Fruit fly (Drosophila melanogaster) whole organism, embryonic: ENCODE measurements around the gene CG15534.
A peak's percentile ranks its signal among the peaks of the same experiment; 100 is the strongest.

ENCODE experiments used
- B-H1 ChIP-seq: fragments of 200-800 bp; sonication (Bioruptor generic); IDR thresholded peaks from 3 replicates; pipeline ENCODE4 v1.3.6; 2022; ENCODE audit warnings: missing biosample characterization, missing genetic modification characterization
- Bgb ChIP-seq: fragments of 200-800 bp; sonication (Bioruptor generic); IDR thresholded peaks from 2 replicates; pipeline ENCODE4 v1.3.6; 2022; ENCODE audit warnings: missing biosample characterization, missing genetic modification characterization; ENCODE audit not compliant: partially characterized antibody
- Blimp-1 ChIP-seq: fragments of 200-800 bp; sonication (Bioruptor generic); optimal IDR thresholded peaks from 3 replicates; lab custom pipeline; 2018; ENCODE audit warnings: missing biosample characterization, missing genetic modification characterization, mild to moderate bottlenecking, moderate library complexity, missing genetic modification reagents
- CG10267 ChIP-seq: fragments of 200-800 bp; sonication (Bioruptor generic); optimal IDR thresholded peaks from 2 replicates; lab custom pipeline; 2018; ENCODE audit warnings: missing biosample characterization, mild to moderate bottlenecking, missing genetic modification characterization, moderate library complexity
- CG10321 ChIP-seq: fragments of 200-800 bp; sonication (Bioruptor generic); IDR thresholded peaks from 2 replicates; pipeline ENCODE4 v1.3.6; 2022; ENCODE audit warnings: missing biosample characterization, missing genetic modification characterization
- CG11085 ChIP-seq: fragments of 200-800 bp; sonication (Bioruptor generic); IDR thresholded peaks from 2 replicates; pipeline ENCODE4 v1.3.6; 2022; ENCODE audit warnings: missing biosample characterization, missing genetic modification characterization
- CG11504 ChIP-seq: fragments of 200-800 bp; sonication (Bioruptor generic); optimal IDR thresholded peaks from 3 replicates; lab custom pipeline; 2019; ENCODE audit warnings: missing biosample characterization, mild to moderate bottlenecking, missing genetic modification characterization, moderate library complexity
- CG11723 ChIP-seq: fragments of 200-800 bp; sonication (Bioruptor generic); optimal IDR thresholded peaks from 2 replicates; lab custom pipeline; 2017; ENCODE audit warnings: missing biosample characterization, mild to moderate bottlenecking, missing genetic modification characterization
- CG16815 ChIP-seq: fragments of 200-800 bp; sonication (Bioruptor generic); optimal IDR thresholded peaks from 3 replicates; lab custom pipeline; 2017; ENCODE audit warnings: missing biosample characterization, mild to moderate bottlenecking, missing genetic modification characterization
- CG17568 ChIP-seq: fragments of 200-800 bp; sonication (Bioruptor generic); optimal IDR thresholded peaks from 2 replicates; lab custom pipeline; 2018; ENCODE audit warnings: missing biosample characterization, mild to moderate bottlenecking, missing genetic modification characterization, moderate library complexity
- CG18619 ChIP-seq: fragments of 200-800 bp; sonication (Bioruptor generic); optimal IDR thresholded peaks from 3 replicates; lab custom pipeline; 2017; ENCODE audit warnings: missing biosample characterization, mild to moderate bottlenecking, missing genetic modification characterization
- CG2202 ChIP-seq: fragments of 200-800 bp; sonication (Bioruptor generic); optimal IDR thresholded peaks from 2 replicates; lab custom pipeline; 2018; ENCODE audit warnings: missing biosample characterization, mild to moderate bottlenecking, missing genetic modification characterization
- CG32532 ChIP-seq: fragments of 200-800 bp; sonication (Bioruptor generic); IDR thresholded peaks from 2 replicates; pipeline ENCODE4 v1.3.6; 2022; ENCODE audit warnings: missing biosample characterization, missing genetic modification characterization
- CG32767 ChIP-seq: fragments of 200-800 bp; sonication (Bioruptor generic); IDR thresholded peaks from 2 replicates; pipeline ENCODE4 v1.3.6; 2022; ENCODE audit warnings: missing biosample characterization, missing genetic modification characterization
- CG4328 ChIP-seq: fragments of 200-800 bp; sonication (Bioruptor generic); optimal IDR thresholded peaks from 3 replicates; lab custom pipeline; 2017; ENCODE audit warnings: missing biosample characterization, missing genetic modification reagents, missing genetic modification characterization
- CG6272 ChIP-seq: fragments of 200-800 bp; sonication (Bioruptor generic); IDR thresholded peaks from 2 replicates; pipeline ENCODE4 v1.3.6; 2022; ENCODE audit warnings: missing biosample characterization, missing genetic modification characterization
- CG6654 ChIP-seq: fragments of 200-800 bp; sonication (Bioruptor generic); optimal IDR thresholded peaks from 2 replicates; lab custom pipeline; 2017; ENCODE audit warnings: missing biosample characterization, mild to moderate bottlenecking, missing genetic modification characterization
- CG6689 ChIP-seq: fragments of 200-800 bp; sonication (Bioruptor generic); IDR thresholded peaks from 2 replicates; pipeline ENCODE4 v1.3.6; 2022; ENCODE audit warnings: missing biosample characterization, missing genetic modification characterization
- CG6791 ChIP-seq: fragments of 200-800 bp; sonication (Bioruptor generic); IDR thresholded peaks from 3 replicates; pipeline ENCODE4 v1.3.6; 2022; ENCODE audit warnings: missing biosample characterization, missing genetic modification characterization; ENCODE audit not compliant: partially characterized antibody
- CG6813 ChIP-seq: fragments of 200-800 bp; sonication (Bioruptor generic); optimal IDR thresholded peaks from 2 replicates; lab custom pipeline; 2017; ENCODE audit warnings: missing biosample characterization, missing genetic modification characterization, mild to moderate bottlenecking, moderate library complexity, missing genetic modification reagents
- CG7357 ChIP-seq: fragments of 200-800 bp; sonication (Bioruptor generic); IDR thresholded peaks from 3 replicates; pipeline ENCODE4 v1.3.6; 2022; ENCODE audit warnings: missing biosample characterization, missing genetic modification characterization
- CG9215 ChIP-seq: fragments of 200-800 bp; sonication (Bioruptor generic); IDR thresholded peaks from 2 replicates; pipeline ENCODE4 v1.3.6; 2022; ENCODE audit warnings: missing biosample characterization, missing genetic modification characterization
- CG9932 ChIP-seq: fragments of 200-800 bp; sonication (Bioruptor generic); IDR thresholded peaks from 2 replicates; pipeline ENCODE4 v1.3.6; 2022; ENCODE audit warnings: missing biosample characterization, missing genetic modification characterization
- Doc3 ChIP-seq: fragments of 200-800 bp; sonication (Bioruptor generic); IDR thresholded peaks from 3 replicates; pipeline ENCODE4 v1.3.6; 2022; ENCODE audit warnings: missing biosample characterization, missing genetic modification characterization; ENCODE audit not compliant: partially characterized antibody
- Dref ChIP-seq: fragments of 200-800 bp; sonication (Bioruptor generic); IDR thresholded peaks from 2 replicates; pipeline ENCODE4 v1.3.6; 2022; ENCODE audit warnings: missing biosample characterization, missing genetic modification characterization
- H15 ChIP-seq: fragments of 200-800 bp; sonication (Bioruptor generic); IDR thresholded peaks from 3 replicates; pipeline ENCODE4 v1.3.6; 2022; ENCODE audit warnings: missing biosample characterization, missing genetic modification characterization
- Mrtf ChIP-seq: fragments of 200-800 bp; sonication (Bioruptor generic); IDR thresholded peaks from 3 replicates; pipeline ENCODE4 v1.3.6; 2022; ENCODE audit warnings: missing biosample characterization, missing genetic modification characterization
- NC2β ChIP-seq: fragments of 200-800 bp; sonication (Bioruptor generic); optimal IDR thresholded peaks from 2 replicates; lab custom pipeline; 2016; ENCODE audit warnings: missing biosample characterization, missing genetic modification characterization
- Sox100B ChIP-seq: fragments of 200-800 bp; sonication (Bioruptor generic); optimal IDR thresholded peaks from 3 replicates; lab custom pipeline; 2018; ENCODE audit warnings: missing biosample characterization, mild to moderate bottlenecking, missing genetic modification characterization
- Trl ChIP-seq, 3 experiments: fragments of >200 bp in 2 of 3; fragments of 200-800 bp in 1 of 3; sonication (Bioruptor generic) in 1 of 3; optimal IDR thresholded peaks; 2 replicates in 1 of 3; 3 replicates in 2 of 3; lab custom pipeline; 2016 to 2017; ENCODE audit warnings: missing biosample characterization in 1 of 3, missing genetic modification characterization in 1 of 3
- abd-A ChIP-seq: fragments of 200-800 bp; sonication (Bioruptor generic); optimal IDR thresholded peaks from 3 replicates; lab custom pipeline; 2019; ENCODE audit warnings: missing biosample characterization, mild to moderate bottlenecking, missing genetic modification characterization, moderate library complexity
- ara ChIP-seq: fragments of 200-800 bp; sonication (Bioruptor generic); IDR thresholded peaks from 2 replicates; pipeline ENCODE4 v1.3.6; 2022; ENCODE audit warnings: missing biosample characterization, missing genetic modification characterization
- br ChIP-seq: fragments of >200 bp; optimal IDR thresholded peaks from 2 replicates; lab custom pipeline; 2017
- cad ChIP-seq: fragments of >200 bp; optimal IDR thresholded peaks from 2 replicates; lab custom pipeline; 2017; ENCODE audit warnings: missing biosample characterization, missing genetic modification characterization
- danr ChIP-seq: fragments of 200-800 bp; sonication (Bioruptor generic); IDR thresholded peaks from 2 replicates; pipeline ENCODE4 v1.3.6; 2022; ENCODE audit warnings: missing biosample characterization, missing genetic modification characterization
- en ChIP-seq: fragments of 200-800 bp; sonication (Bioruptor generic); optimal IDR thresholded peaks from 2 replicates; lab custom pipeline; 2016; ENCODE audit warnings: missing biosample characterization, missing genetic modification characterization
- eyg ChIP-seq: fragments of 200-800 bp; sonication (Bioruptor generic); optimal IDR thresholded peaks from 3 replicates; lab custom pipeline; 2016; ENCODE audit warnings: missing biosample characterization, missing genetic modification characterization
- fu2 ChIP-seq: fragments of 200-800 bp; sonication (Bioruptor generic); optimal IDR thresholded peaks from 2 replicates; lab custom pipeline; 2016; ENCODE audit warnings: missing biosample characterization, missing genetic modification characterization
- gem ChIP-seq: fragments of 200-800 bp; sonication (Bioruptor generic); optimal IDR thresholded peaks from 2 replicates; lab custom pipeline; 2019; ENCODE audit warnings: missing biosample characterization, mild to moderate bottlenecking, missing genetic modification characterization, moderate library complexity
- her ChIP-seq: fragments of 200-800 bp; sonication (Bioruptor generic); optimal IDR thresholded peaks from 2 replicates; lab custom pipeline; 2016; ENCODE audit warnings: missing biosample characterization, missing genetic modification characterization
- hth ChIP-seq: fragments of >200 bp; optimal IDR thresholded peaks from 2 replicates; lab custom pipeline; 2017; ENCODE audit warnings: inconsistent platforms
- ind ChIP-seq: fragments of 200-800 bp; sonication (Bioruptor generic); optimal IDR thresholded peaks from 3 replicates; lab custom pipeline; 2016; ENCODE audit warnings: missing biosample characterization, missing genetic modification characterization
- jing ChIP-seq: fragments of 200-800 bp; sonication (Bioruptor generic); optimal IDR thresholded peaks from 2 replicates; lab custom pipeline; 2018; ENCODE audit warnings: missing biosample characterization, mild to moderate bottlenecking, missing genetic modification characterization
- kay ChIP-seq: fragments of 200-800 bp; sonication (Bioruptor generic); optimal IDR thresholded peaks from 2 replicates; lab custom pipeline; 2016; ENCODE audit warnings: missing biosample characterization, missing genetic modification characterization
- org-1 ChIP-seq: fragments of 200-800 bp; sonication (Bioruptor generic); optimal IDR thresholded peaks from 2 replicates; lab custom pipeline; 2017; ENCODE audit warnings: missing biosample characterization, missing genetic modification characterization
- pfk ChIP-seq: fragments of 200-800 bp; sonication (Bioruptor generic); optimal IDR thresholded peaks from 2 replicates; lab custom pipeline; 2018; ENCODE audit warnings: missing biosample characterization, mild to moderate bottlenecking, missing genetic modification characterization, moderate library complexity
- slbo ChIP-seq: fragments of 200-800 bp; sonication (Bioruptor generic); IDR thresholded peaks from 2 replicates; pipeline ENCODE4 v1.3.6; 2022; ENCODE audit warnings: missing biosample characterization, missing genetic modification characterization
- twi ChIP-seq: fragments of 200-800 bp; optimal IDR thresholded peaks from 2 replicates; lab custom pipeline; 2019; ENCODE audit warnings: missing biosample characterization, mild to moderate bottlenecking, missing genetic modification characterization, moderate library complexity
- tx ChIP-seq: fragments of 200-800 bp; sonication (Bioruptor generic); optimal IDR thresholded peaks from 2 replicates; lab custom pipeline; 2016; ENCODE audit warnings: missing biosample characterization, missing genetic modification characterization
- vnd ChIP-seq: fragments of 200-800 bp; sonication (Bioruptor generic); IDR thresholded peaks from 3 replicates; pipeline ENCODE4 v1.3.6; 2022; ENCODE audit warnings: missing biosample characterization, missing genetic modification characterization; ENCODE audit not compliant: partially characterized antibody

Gene CG15534

DNA sequence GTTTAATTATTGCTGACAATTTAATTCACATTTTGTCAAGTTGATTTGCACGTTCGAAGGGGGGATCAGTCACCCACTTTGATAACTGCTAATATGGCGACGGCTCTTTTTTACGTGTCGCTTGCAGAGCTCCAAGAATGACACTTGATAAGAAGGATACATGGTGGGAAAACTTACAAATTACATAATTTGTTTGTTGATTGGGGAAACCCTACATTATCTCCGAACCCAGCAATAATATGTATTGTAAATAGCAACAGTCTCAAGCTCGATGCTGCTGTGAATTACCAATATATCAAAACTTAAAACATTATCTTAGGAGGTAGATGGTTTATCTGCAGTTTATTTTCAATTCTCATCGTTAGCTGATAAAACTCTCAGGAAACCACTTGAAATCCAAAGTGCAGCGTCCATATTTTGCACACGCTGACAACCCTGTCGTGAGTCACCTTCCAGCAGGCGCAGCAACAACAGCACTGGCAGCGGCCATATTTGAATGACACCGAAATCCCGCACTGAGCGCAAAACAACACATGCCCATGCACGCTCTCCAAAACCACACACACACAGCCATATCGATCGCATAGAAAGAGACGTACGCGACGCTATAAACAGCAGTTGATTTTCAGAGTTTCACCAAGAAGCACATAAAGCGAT lies 43.5 kb upstream of the CG15534 start (continued):
- TF ChIP-seq her (GFP tag; lab: Kevin White, UChicago) = peak; percentile 94
- TF ChIP-seq CG6813 (GFP tag; lab: Kevin White, UChicago) = peak; percentile 91
- no peak for TF ChIP-seq abd-A (tag; lab: Kevin White, UChicago)
- peak; percentile 85 for TF ChIP-seq CG6272
- peak; percentile 87 for TF ChIP-seq Mrtf (GFP tag; lab: Robert Waterston, UW)
- peak; percentile 93 for TF ChIP-seq CG9215
- TF ChIP-seq gem (tag; lab: Kevin White, UChicago) = peak; percentile 96
- peak; percentile 93 for TF ChIP-seq twi
- TF ChIP-seq Blimp-1 (GFP tag; lab: Kevin White, UChicago) = peak; percentile 80
- TF ChIP-seq CG32767 = no peak; the same call in none of the 2 replicates
- peak; percentile 98 for TF ChIP-seq fu2 (GFP tag; lab: Kevin White, UChicago)
- peak; percentile 39 for TF ChIP-seq Dref (GFP tag; lab: Robert Waterston, UW)
- peak; percentile 98 for TF ChIP-seq CG11723 (GFP tag; lab: Kevin White, UChicago)
- TF ChIP-seq CG6654 (GFP tag; lab: Kevin White, UChicago) = peak; percentile 90
- TF ChIP-seq br (lab: Kevin White, UChicago) = no peak
- TF ChIP-seq cad (GFP tag; lab: Kevin White, UChicago) = no peak
- peak; percentile 92 for TF ChIP-seq jing (GFP tag; lab: Kevin White, UChicago)
- TF ChIP-seq danr (GFP tag; lab: Robert Waterston, UW) = peak; percentile 90
- TF ChIP-seq CG18619 (GFP tag; lab: Kevin White, UChicago) = peak; percentile 99
- TF ChIP-seq CG10321 = peak; percentile 58; the same call in 1 of the 2 replicates
- TF ChIP-seq en (GFP tag; lab: Kevin White, UChicago) = peak; percentile 95
- TF ChIP-seq CG11085 (GFP tag; lab: Robert Waterston, UW) = peak; percentile 84
- TF ChIP-seq hth (lab: Kevin White, UChicago) = no peak
- peak in 1 of 2 experiments; percentile 72 for TF ChIP-seq Trl (optimal IDR thresholded peaks at IDR 0.05; lab: Kevin White, UChicago)
- TF ChIP-seq Trl (GFP tag; optimal IDR thresholded peaks at IDR 0.05; lab: Kevin White, UChicago) = peak; percentile 97
- TF ChIP-seq kay (GFP tag; lab: Kevin White, UChicago) = peak; percentile 99
- peak; percentile 97 for TF ChIP-seq CG11504 (tag; lab: Kevin White, UChicago)
- peak; percentile 72 for TF ChIP-seq CG17568
- no peak for TF ChIP-seq pfk (GFP tag; lab: Kevin White, UChicago)
- peak; percentile 96 for TF ChIP-seq eyg (GFP tag; lab: Kevin White, UChicago)
- TF ChIP-seq CG7357 (GFP tag; lab: Robert Waterston, UW) = peak; percentile 83
- TF ChIP-seq CG10267 (tag; lab: Kevin White, UChicago) = peak; percentile 88
- TF ChIP-seq H15 (GFP tag; lab: Robert Waterston, UW) = peak; percentile 84
- TF ChIP-seq NC2β (GFP tag; lab: Kevin White, UChicago) = peak; percentile 93
- TF ChIP-seq CG2202 (tag; lab: Kevin White, UChicago) = peak; percentile 78
- peak; percentile 93 for TF ChIP-seq CG32532
- peak; percentile 99 for TF ChIP-seq Sox100B (GFP tag; lab: Kevin White, UChicago)
- no peak for TF ChIP-seq CG6791 (GFP tag; lab: Robert Waterston, UW)
- TF ChIP-seq tx (GFP tag; lab: Kevin White, UChicago) = peak; percentile 97
- peak; percentile 98 for TF ChIP-seq org-1 (GFP tag; lab: Kevin White, UChicago)
- TF ChIP-seq Doc3 (GFP tag; lab: Robert Waterston, UW) = no peak
- peak; percentile 98 for TF ChIP-seq CG16815 (GFP tag; lab: Kevin White, UChicago)
- TF ChIP-seq CG9932 = peak; percentile 90
- peak; percentile 81 for TF ChIP-seq ara
- TF ChIP-seq CG6689 (GFP tag; lab: Robert Waterston, UW) = peak; percentile 93
- TF ChIP-seq vnd (GFP tag; lab: Robert Waterston, UW) = no peak
- peak; percentile 97 for TF ChIP-seq ind (GFP tag; lab: Kevin White, UChicago)
- peak; percentile 84 for TF ChIP-seq B-H1
- TF ChIP-seq CG4328 (GFP tag; lab: Kevin White, UChicago) = peak; percentile 98
- peak; percentile 34; the same call in 1 of the 2 replicates for TF ChIP-seq Bgb
- peak; percentile 94 for TF ChIP-seq slbo (GFP tag; lab: Robert Waterston, UW)
